Fruit fly (Drosophila melanogaster) whole organism, embryonic: ENCODE measurements around the gene CG32939.

Experiments
- Ada2b ChIP-seq: fragments of 200-800 bp; sonication (Bioruptor generic); IDR thresholded peaks from 2 replicates; pipeline ENCODE4 v1.3.6; 2022; ENCODE audit warnings: missing biosample characterization, missing genetic modification characterization
- Atf3 ChIP-seq: fragments of 200-800 bp; sonication (Bioruptor generic); optimal IDR thresholded peaks from 3 replicates; lab custom pipeline; 2016; ENCODE audit warnings: missing biosample characterization, missing genetic modification characterization
- Bgb ChIP-seq: fragments of 200-800 bp; sonication (Bioruptor generic); IDR thresholded peaks from 2 replicates; pipeline ENCODE4 v1.3.6; 2022; ENCODE audit warnings: missing biosample characterization, missing genetic modification characterization; ENCODE audit not compliant: partially characterized antibody
- Blimp-1 ChIP-seq: fragments of 200-800 bp; sonication (Bioruptor generic); optimal IDR thresholded peaks from 3 replicates; lab custom pipeline; 2018; ENCODE audit warnings: missing biosample characterization, missing genetic modification characterization, mild to moderate bottlenecking, moderate library complexity, missing genetic modification reagents
- CG11093 ChIP-seq: fragments of 200-800 bp; sonication (Bioruptor generic); IDR thresholded peaks from 3 replicates; pipeline ENCODE4 v1.3.6; 2022; ENCODE audit warnings: missing biosample characterization, missing genetic modification characterization
- CG13775 ChIP-seq: fragments of 200-800 bp; sonication (Bioruptor generic); optimal IDR thresholded peaks from 3 replicates; lab custom pipeline; 2017; ENCODE audit warnings: missing biosample characterization, mild to moderate bottlenecking, missing genetic modification characterization
- CG1602 ChIP-seq: fragments of 200-800 bp; sonication (Bioruptor generic); optimal IDR thresholded peaks from 3 replicates; lab custom pipeline; 2016; ENCODE audit warnings: missing biosample characterization, missing genetic modification characterization
- CG17829 ChIP-seq: fragments of 200-800 bp; optimal IDR thresholded peaks from 2 replicates; lab custom pipeline; 2019; ENCODE audit warnings: missing biosample characterization, mild to moderate bottlenecking, missing genetic modification characterization, moderate library complexity
- CG18764 ChIP-seq: fragments of 200-800 bp; sonication (Bioruptor generic); optimal IDR thresholded peaks from 3 replicates; lab custom pipeline; 2016; ENCODE audit warnings: missing biosample characterization, missing genetic modification characterization
- CG2678 ChIP-seq: fragments of 200-800 bp; sonication (Bioruptor generic); optimal IDR thresholded peaks from 3 replicates; lab custom pipeline; 2019; ENCODE audit warnings: missing biosample characterization, mild to moderate bottlenecking, missing genetic modification characterization, moderate library complexity
- CG31388 ChIP-seq: fragments of 200-800 bp; sonication (Bioruptor generic); optimal IDR thresholded peaks from 2 replicates; lab custom pipeline; 2016; ENCODE audit warnings: missing biosample characterization, missing genetic modification characterization
- CG31441 ChIP-seq: fragments of 200-800 bp; sonication (Bioruptor generic); IDR thresholded peaks from 2 replicates; pipeline ENCODE4 v1.3.6; 2022; ENCODE audit warnings: missing biosample characterization, missing genetic modification characterization
- CG3407 ChIP-seq: fragments of 200-800 bp; sonication (Bioruptor generic); optimal IDR thresholded peaks from 2 replicates; lab custom pipeline; 2018; ENCODE audit warnings: missing biosample characterization, mild to moderate bottlenecking, missing genetic modification characterization
- CG4282 ChIP-seq: fragments of 200-800 bp; sonication (Bioruptor generic); optimal IDR thresholded peaks from 2 replicates; lab custom pipeline; 2016; ENCODE audit warnings: missing biosample characterization, missing genetic modification characterization
- CG4617 ChIP-seq: fragments of 200-800 bp; sonication (Bioruptor generic); optimal IDR thresholded peaks from 3 replicates; lab custom pipeline; 2016; ENCODE audit warnings: missing biosample characterization, missing genetic modification characterization, borderline replicate concordance
- CG4730 ChIP-seq: fragments of 200-800 bp; sonication (Bioruptor generic); IDR thresholded peaks from 2 replicates; pipeline ENCODE4 v1.3.6; 2022; ENCODE audit warnings: missing biosample characterization, missing genetic modification characterization
- CG9797 ChIP-seq: fragments of 200-800 bp; sonication (Bioruptor generic); optimal IDR thresholded peaks from 3 replicates; lab custom pipeline; 2018; ENCODE audit warnings: missing biosample characterization, mild to moderate bottlenecking, missing genetic modification characterization
- CkIIα-i1 ChIP-seq: fragments of 200-800 bp; sonication (Bioruptor generic); IDR thresholded peaks from 2 replicates; pipeline ENCODE4 v1.3.6; 2022; ENCODE audit warnings: missing biosample characterization, missing genetic modification characterization
- Doc2 ChIP-seq: fragments of 200-800 bp; sonication (Bioruptor generic); IDR thresholded peaks from 2 replicates; pipeline ENCODE4 v1.3.6; 2022; ENCODE audit warnings: missing biosample characterization, missing genetic modification characterization
- Fer2 ChIP-seq: fragments of 200-800 bp; sonication (Bioruptor generic); optimal IDR thresholded peaks from 2 replicates; lab custom pipeline; 2018; ENCODE audit warnings: missing biosample characterization, mild to moderate bottlenecking, missing genetic modification characterization, moderate library complexity
- H15 ChIP-seq: fragments of 200-800 bp; sonication (Bioruptor generic); IDR thresholded peaks from 3 replicates; pipeline ENCODE4 v1.3.6; 2022; ENCODE audit warnings: missing biosample characterization, missing genetic modification characterization
- Hand ChIP-seq: fragments of 200-800 bp; sonication (Bioruptor generic); optimal IDR thresholded peaks from 2 replicates; lab custom pipeline; 2017; ENCODE audit warnings: mild to moderate bottlenecking, missing biosample characterization, missing genetic modification reagents, missing genetic modification characterization
- Nf-YA ChIP-seq: fragments of 200-800 bp; sonication (Bioruptor generic); IDR thresholded peaks from 2 replicates; pipeline ENCODE4 v1.3.6; 2022; ENCODE audit warnings: missing biosample characterization, missing genetic modification characterization
- Rfx ChIP-seq: fragments of 200-800 bp; sonication (Bioruptor generic); IDR thresholded peaks from 2 replicates; pipeline ENCODE4 v1.3.6; 2022; ENCODE audit warnings: missing biosample characterization, missing genetic modification characterization
- Side ChIP-seq: fragments of 200-800 bp; sonication (Bioruptor generic); optimal IDR thresholded peaks from 2 replicates; lab custom pipeline; 2016; ENCODE audit warnings: missing biosample characterization, missing genetic modification characterization
- Sin3A ChIP-seq: fragments of >200 bp; optimal IDR thresholded peaks from 2 replicates; lab custom pipeline; 2018
- Stat92E ChIP-seq, 3 experiments: fragments of >200 bp in 2 of 3; fragments of 200-800 bp in 1 of 3; sonication (Bioruptor generic) in 1 of 3; optimal IDR thresholded peaks; 2 replicates each; lab custom pipeline; 2017 to 2019; ENCODE audit warnings: missing biosample characterization in 3 of 3, missing genetic modification characterization in 3 of 3, mild to moderate bottlenecking in 1 of 3, moderate library complexity in 1 of 3
- al ChIP-seq: fragments of 200-800 bp; sonication (Bioruptor generic); IDR thresholded peaks from 2 replicates; pipeline ENCODE4 v1.3.6; 2022; ENCODE audit warnings: missing biosample characterization, missing genetic modification characterization
- amos ChIP-seq: fragments of 200-800 bp; sonication (Bioruptor generic); IDR thresholded peaks from 2 replicates; pipeline ENCODE4 v1.3.6; 2022; ENCODE audit warnings: missing biosample characterization, missing genetic modification characterization; ENCODE audit not compliant: partially characterized antibody
- bbx ChIP-seq: fragments of 200-800 bp; sonication (Bioruptor generic); IDR thresholded peaks from 2 replicates; pipeline ENCODE4 v1.3.6; 2022; ENCODE audit warnings: missing biosample characterization, missing genetic modification characterization; ENCODE audit not compliant: partially characterized antibody
- cas ChIP-seq: fragments of 200-800 bp; sonication (Bioruptor generic); IDR thresholded peaks from 2 replicates; pipeline ENCODE4 v1.3.6; 2022; ENCODE audit warnings: missing biosample characterization, missing genetic modification characterization
- cato ChIP-seq: fragments of 200-800 bp; sonication (Bioruptor generic); optimal IDR thresholded peaks from 2 replicates; lab custom pipeline; 2016; ENCODE audit warnings: missing biosample characterization, missing genetic modification characterization, borderline replicate concordance
- dysf ChIP-seq: fragments of 200-800 bp; sonication (Bioruptor generic); IDR thresholded peaks from 3 replicates; pipeline ENCODE4 v1.3.6; 2022; ENCODE audit warnings: missing biosample characterization, missing genetic modification characterization
- fru ChIP-seq: fragments of >200 bp; optimal IDR thresholded peaks from 2 replicates; lab custom pipeline; 2017
- gcm ChIP-seq: fragments of 200-800 bp; sonication (Bioruptor generic); optimal IDR thresholded peaks from 2 replicates; lab custom pipeline; 2019; ENCODE audit warnings: missing biosample characterization, mild to moderate bottlenecking, missing genetic modification characterization, moderate library complexity
- gcm2 ChIP-seq: fragments of 200-800 bp; sonication (Bioruptor generic); optimal IDR thresholded peaks from 2 replicates; lab custom pipeline; 2016; ENCODE audit warnings: missing biosample characterization, missing genetic modification characterization
- inv ChIP-seq: fragments of 200-800 bp; sonication (Bioruptor generic); IDR thresholded peaks from 2 replicates; pipeline ENCODE4 v1.3.6; 2022; ENCODE audit warnings: missing biosample characterization, missing genetic modification characterization; ENCODE audit not compliant: partially characterized antibody
- kay ChIP-seq: fragments of 200-800 bp; sonication (Bioruptor generic); optimal IDR thresholded peaks from 2 replicates; lab custom pipeline; 2016; ENCODE audit warnings: missing biosample characterization, missing genetic modification characterization
- lola ChIP-seq, 3 experiments: fragments of >200 bp in 2 of 3; fragments of 200-800 bp in 1 of 3; sonication (Bioruptor generic) in 1 of 3; optimal IDR thresholded peaks; 2 replicates each; lab custom pipeline; 2017 to 2019; ENCODE audit warnings: missing biosample characterization in 3 of 3, missing genetic modification characterization in 3 of 3, mild to moderate bottlenecking in 1 of 3, moderate library complexity in 1 of 3
- nerfin-1 ChIP-seq: fragments of 200-800 bp; sonication (Bioruptor generic); optimal IDR thresholded peaks from 3 replicates; lab custom pipeline; 2019; ENCODE audit warnings: missing biosample characterization, mild to moderate bottlenecking, missing genetic modification characterization, moderate library complexity
- nom ChIP-seq: fragments of 200-800 bp; sonication (Bioruptor generic); optimal IDR thresholded peaks from 2 replicates; lab custom pipeline; 2017; ENCODE audit warnings: missing biosample characterization, missing genetic modification characterization, mild to moderate bottlenecking, moderate library complexity, missing genetic modification reagents
- sens ChIP-seq: fragments of 200-800 bp; sonication (Bioruptor generic); peaks from one replicate; lab custom pipeline; 2016; ENCODE audit warnings: missing biosample characterization, missing genetic modification characterization
- slbo ChIP-seq: fragments of 200-800 bp; sonication (Bioruptor generic); IDR thresholded peaks from 2 replicates; pipeline ENCODE4 v1.3.6; 2022; ENCODE audit warnings: missing biosample characterization, missing genetic modification characterization
- sna ChIP-seq: fragments of 200-800 bp; sonication (Bioruptor generic); IDR thresholded peaks from 2 replicates; pipeline ENCODE4 v1.3.6; 2022; ENCODE audit warnings: missing biosample characterization, missing genetic modification characterization; ENCODE audit not compliant: partially characterized antibody
- sug ChIP-seq: fragments of 200-800 bp; optimal IDR thresholded peaks from 2 replicates; lab custom pipeline; 2019; ENCODE audit warnings: missing biosample characterization, mild to moderate bottlenecking, missing genetic modification characterization, moderate library complexity
- trem ChIP-seq: fragments of 200-800 bp; optimal IDR thresholded peaks from 3 replicates; lab custom pipeline; 2019; ENCODE audit warnings: missing biosample characterization, mild to moderate bottlenecking, missing genetic modification characterization, moderate library complexity
- tx ChIP-seq: fragments of 200-800 bp; sonication (Bioruptor generic); optimal IDR thresholded peaks from 2 replicates; lab custom pipeline; 2016; ENCODE audit warnings: missing biosample characterization, missing genetic modification characterization
- vnd ChIP-seq: fragments of 200-800 bp; sonication (Bioruptor generic); IDR thresholded peaks from 3 replicates; pipeline ENCODE4 v1.3.6; 2022; ENCODE audit warnings: missing biosample characterization, missing genetic modification characterization; ENCODE audit not compliant: partially characterized antibody
- vvl ChIP-seq: fragments of 200-800 bp; sonication (Bioruptor generic); IDR thresholded peaks from 2 replicates; pipeline ENCODE4 v1.3.6; 2022; ENCODE audit warnings: missing biosample characterization, missing genetic modification characterization
- z ChIP-seq: fragments of 200-800 bp; sonication (Bioruptor generic); IDR thresholded peaks from 3 replicates; pipeline ENCODE4 v1.3.6; 2022; ENCODE audit warnings: missing biosample characterization, missing genetic modification characterization

CG32939 gene

dm6 chr3R:9725121-9725956 is 32.5 kb downstream of the CG32939 start, which contains the start of gene hyd (continued):
- no peak for TF ChIP-seq gcm
- peak; percentile 67; the same call in 2 of the 3 replicates for TF ChIP-seq vnd (GFP tag; lab: Robert Waterston, UW)
- no peak for TF ChIP-seq CkIIα-i1 (GFP tag; lab: Robert Waterston, UW)
- TF ChIP-seq CG4282: no peak
- no peak for TF ChIP-seq cato (GFP tag; lab: Kevin White, UChicago)
- TF ChIP-seq CG4617 (GFP tag; lab: Kevin White, UChicago): peak; percentile 88
- no peak for TF ChIP-seq CG2678
- no peak for TF ChIP-seq Atf3 (GFP tag; lab: Kevin White, UChicago)
- TF ChIP-seq bbx: peak; percentile 82
- no peak for TF ChIP-seq cas (GFP tag; lab: Robert Waterston, UW)
- TF ChIP-seq Ada2b (GFP tag; lab: Robert Waterston, UW): no peak
- TF ChIP-seq CG3407 (GFP tag; lab: Kevin White, UChicago): no peak
- TF ChIP-seq z (GFP tag; lab: Robert Waterston, UW): no peak
- TF ChIP-seq Bgb (GFP tag; lab: Robert Waterston, UW): peak; percentile 85
- TF ChIP-seq sug: no peak
- no peak for TF ChIP-seq dysf (GFP tag; lab: Robert Waterston, UW)
- TF ChIP-seq CG31441 (GFP tag; lab: Robert Waterston, UW): no peak
- peak; percentile 33; the same call in 1 of the 2 replicates for TF ChIP-seq Nf-YA (GFP tag; lab: Robert Waterston, UW)
- peak; percentile 53 for TF ChIP-seq CG17829 (tag; lab: Kevin White, UChicago)
- no peak for TF ChIP-seq al (GFP tag; lab: Robert Waterston, UW)
- TF ChIP-seq CG4730 (GFP tag; lab: Robert Waterston, UW): no peak
- TF ChIP-seq inv (GFP tag; lab: Robert Waterston, UW): peak; percentile 79
- no peak for TF ChIP-seq Rfx (GFP tag; lab: Robert Waterston, UW)
- no peak for TF ChIP-seq Doc2 (GFP tag; lab: Robert Waterston, UW)
- peak; percentile 70 for TF ChIP-seq Sin3A
- no peak for TF ChIP-seq sens (GFP tag; lab: Kevin White, UChicago)
- no peak for TF ChIP-seq CG31388
- TF ChIP-seq amos (GFP tag; lab: Robert Waterston, UW): peak; percentile 90
- TF ChIP-seq fru: no peak
- no peak for TF ChIP-seq H15 (GFP tag; lab: Robert Waterston, UW)
- no peak for TF ChIP-seq CG13775 (GFP tag; lab: Kevin White, UChicago)
- no peak for TF ChIP-seq Stat92E (GFP tag; optimal IDR thresholded peaks at IDR 0.05; lab: Kevin White, UChicago)
- TF ChIP-seq CG18764 (GFP tag; lab: Kevin White, UChicago): no peak
- no peak for TF ChIP-seq tx (GFP tag; lab: Kevin White, UChicago)
- TF ChIP-seq sna: peak; percentile 83
- no peak for TF ChIP-seq nom
- no peak for TF ChIP-seq CG11093
- TF ChIP-seq slbo: no peak; the same call in 1 of the 2 replicates
- TF ChIP-seq Fer2 (tag; lab: Kevin White, UChicago): no peak
- no peak for TF ChIP-seq lola (GFP tag; optimal IDR thresholded peaks at IDR 0.05; lab: Kevin White, UChicago)
- no peak; the same call in 1 of the 2 replicates for TF ChIP-seq vvl (GFP tag; lab: Robert Waterston, UW)
- TF ChIP-seq nerfin-1 (tag; lab: Kevin White, UChicago): peak; percentile 89
- TF ChIP-seq gcm2 (GFP tag; lab: Kevin White, UChicago): no peak
- peak; percentile 97 for TF ChIP-seq trem
- no peak for TF ChIP-seq Blimp-1 (GFP tag; lab: Kevin White, UChicago)
- no peak for TF ChIP-seq CG1602 (GFP tag; lab: Kevin White, UChicago)
- TF ChIP-seq Side (GFP tag; lab: Kevin White, UChicago): no peak
- no peak for TF ChIP-seq Hand (GFP tag; lab: Kevin White, UChicago)
- peak; percentile 88 for TF ChIP-seq CG9797
- TF ChIP-seq kay (GFP tag; lab: Kevin White, UChicago): no peak
